Worm (Caenorhabditis elegans): Measurements from ENCODE around the gene gst-26.

Gene gst-26

DNA sequence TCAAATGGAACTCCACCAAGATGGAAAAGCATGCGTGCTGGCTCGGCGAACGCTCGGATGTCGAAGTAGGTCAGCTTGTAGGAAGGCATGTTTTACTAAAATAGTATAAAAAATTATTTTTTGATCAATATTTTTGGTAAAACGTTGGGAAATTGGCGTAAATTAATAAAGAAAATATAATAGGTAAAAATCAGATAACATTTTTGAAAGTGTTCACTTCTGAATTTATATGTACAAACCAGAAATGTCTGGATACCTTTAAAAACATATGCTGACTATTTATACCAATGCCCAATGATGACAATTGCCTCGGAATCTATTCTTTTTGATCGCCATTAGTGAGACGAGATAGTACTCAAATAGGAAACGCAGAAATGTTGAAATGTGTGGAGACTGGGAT, 20.9 kb upstream of the gst-26 start, which contains the start of gene gst-35:
gst-35 (minus strand) TSS at position 101 of the 400 bp plus-strand sequence.
- TF ChIP-seq sea-2 (GFP tag; IDR thresholded peaks at IDR 0.05) (no peak), nhr-90 (tag; optimal IDR thresholded peaks at IDR 0.05) (no peak), F37B4.10 (GFP tag; IDR thresholded peaks at IDR 0.05) (no peak), aptf-3 (GFP tag; IDR thresholded peaks at IDR 0.05) (no peak), T26A5.8 (tag; optimal IDR thresholded peaks at IDR 0.05) (no peak), ztf-18 (tag; optimal IDR thresholded peaks at IDR 0.05) (no peak), somi-1 (GFP tag; optimal IDR thresholded peaks at IDR 0.05) (no peak), egl-44 (GFP tag; IDR thresholded peaks at IDR 0.05) (no peak)

ce11 chrII:15183139-15183538, 18.8 kb upstream of the gst-26 start, which contains the start of gene gst-34:
Gene gst-34 (minus strand): TSS chrII:15183239.
- TF ChIP-seq lsl-1 (GFP tag; optimal IDR thresholded peaks at IDR 0.05) (no peak), Y53G8AR.9 (GFP tag; conservative IDR thresholded peaks at IDR 0.05) (no peak), nfyb-1 (GFP tag; IDR thresholded peaks at IDR 0.05) (no peak), mes-4 (tag; optimal IDR thresholded peaks at IDR 0.05) (no peak)

DNA sequence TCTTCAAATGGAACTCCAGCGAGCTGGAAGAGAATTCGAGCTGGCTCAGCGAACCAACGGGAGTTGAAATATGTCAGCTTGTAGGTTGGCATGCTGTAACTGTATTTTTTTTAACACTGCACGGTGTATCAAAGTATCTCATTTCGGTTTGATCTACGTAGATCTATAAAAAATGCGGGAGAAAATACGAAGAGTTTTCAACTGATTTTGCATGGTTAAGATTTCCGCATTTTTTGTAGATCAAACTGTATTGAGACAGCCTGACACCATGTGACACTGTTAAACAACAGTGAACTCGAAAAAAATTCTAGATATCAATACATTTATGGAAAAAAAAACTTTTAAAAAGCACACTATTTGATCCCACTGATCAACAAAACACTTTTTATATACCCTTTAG, 14.1 kb upstream of the gst-26 start, which contains the start of gene gst-32:
gst-32 (minus strand) TSS at position 101 of the 400 bp plus-strand sequence.
- TF ChIP-seq F23B12.7 (tag; optimal IDR thresholded peaks at IDR 0.05; ENCODE audit: insufficient read depth), result no peak
- no peak for TF ChIP-seq ekl-4 (GFP tag; IDR thresholded peaks at IDR 0.05)
- no peak for TF ChIP-seq ceh-40 (GFP tag; IDR thresholded peaks at IDR 0.05)
- TF ChIP-seq Y79H2A.3 (GFP tag; conservative IDR thresholded peaks at IDR 0.05), result no peak
- TF ChIP-seq ztf-26 (tag; optimal IDR thresholded peaks at IDR 0.05), result no peak
- TF ChIP-seq D2030.7 (GFP tag; IDR thresholded peaks at IDR 0.05), result 0 out of 2 replicates have a peak, but pooled peaks have one; percentile 23
- no peak for TF ChIP-seq ceh-79 (tag; optimal IDR thresholded peaks at IDR 0.05)

DNA sequence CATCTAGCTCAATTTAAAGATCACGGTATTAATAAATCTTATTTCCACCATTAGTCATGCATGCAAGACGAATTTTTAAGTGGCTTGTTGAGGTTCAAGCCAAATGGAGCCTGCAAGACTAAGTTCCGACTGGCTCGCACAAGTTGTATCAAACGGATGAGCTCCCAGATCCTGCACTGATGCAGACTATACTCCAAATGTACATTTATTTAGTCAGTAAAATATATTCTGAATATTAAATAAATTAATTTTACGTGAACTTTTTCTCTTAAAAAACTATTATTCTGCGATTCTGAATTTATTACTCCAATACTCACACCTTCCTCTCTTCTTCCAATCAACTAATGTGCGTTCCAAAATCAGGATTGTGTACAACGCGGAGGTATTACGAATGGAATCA, 11.3 kb upstream of the gst-26 start, which contains the start of gene Y53F4B.36:
Y53F4B.36 (plus strand) TSS at position 301 of the 400 bp plus-strand sequence.
- TF ChIP-seq sptf-2 (GFP tag; optimal IDR thresholded peaks at IDR 0.05), result no peak
- no peak for TF ChIP-seq nfyb-1 (GFP tag; IDR thresholded peaks at IDR 0.05)
- no peak for TF ChIP-seq rpc-1 (optimal IDR thresholded peaks at IDR 0.05)
- TF ChIP-seq rpc-1 (tag; optimal IDR thresholded peaks at IDR 0.05), result no peak
- no peak for TF ChIP-seq ccch-3 (GFP tag; optimal IDR thresholded peaks at IDR 0.05)
- TF ChIP-seq Y79H2A.3 (GFP tag; conservative IDR thresholded peaks at IDR 0.05), result no peak
- no peak for TF ChIP-seq B0336.3 (GFP tag; IDR thresholded peaks at IDR 0.05)
- no peak for TF ChIP-seq ztf-18 (tag; optimal IDR thresholded peaks at IDR 0.05)
- no peak for TF ChIP-seq ceh-91 (GFP tag; IDR thresholded peaks at IDR 0.05)
- no peak for TF ChIP-seq somi-1 (GFP tag; optimal IDR thresholded peaks at IDR 0.05)
- TF ChIP-seq F33H1.4 (GFP tag; IDR thresholded peaks at IDR 0.05), result no peak

DNA sequence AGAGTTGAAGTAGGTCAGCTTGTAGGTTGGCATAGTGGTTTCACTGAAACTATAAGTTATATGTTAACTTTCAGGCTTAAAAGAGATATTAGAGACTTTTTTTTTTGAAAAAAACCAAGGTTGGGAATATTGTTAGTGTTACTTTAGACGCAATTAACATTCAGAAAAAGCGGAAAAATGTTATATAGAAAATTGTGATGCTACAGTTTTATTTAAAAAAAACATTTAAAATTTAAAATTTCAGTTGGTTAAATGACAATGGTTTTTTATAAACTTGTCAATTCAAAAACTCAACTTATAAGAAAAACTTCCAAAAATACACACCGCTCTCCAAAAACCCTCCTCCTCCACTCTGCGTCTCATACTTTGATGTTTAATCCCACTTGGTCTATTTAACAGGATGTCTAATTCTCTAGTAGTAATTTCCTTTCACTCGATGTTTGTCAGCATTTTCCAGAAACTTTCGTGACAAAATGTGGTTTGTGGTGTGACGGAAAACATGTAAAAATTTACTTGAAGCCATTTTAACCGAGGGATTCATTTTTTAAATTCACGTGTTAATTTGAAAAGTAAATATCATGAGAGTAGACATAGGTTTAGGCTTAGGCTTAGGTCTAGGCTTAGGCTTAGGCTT, 10.7 kb upstream of the gst-26 start, which contains the start of gene gst-31:
gst-31 (minus strand) TSS at position 51 of the 634 bp plus-strand sequence.
- TF ChIP-seq ccch-3 (GFP tag; optimal IDR thresholded peaks at IDR 0.05) (no peak), tbp1 (GFP tag; optimal IDR thresholded peaks at IDR 0.05) (no peak), snpc-4 (GFP tag; optimal IDR thresholded peaks at IDR 0.05) (no peak), snpc-4 (tag; optimal IDR thresholded peaks at IDR 0.05) (no peak), nfya-1 (tag; optimal IDR thresholded peaks at IDR 0.05; ENCODE audit: borderline replicate concordance, insufficient read depth) (no peak), Y53G8AR.9 (GFP tag; conservative IDR thresholded peaks at IDR 0.05) (no peak), sdz-38 (tag; optimal IDR thresholded peaks at IDR 0.05) (no peak), F33H1.4 (GFP tag; IDR thresholded peaks at IDR 0.05) (no peak), aptf-3 (GFP tag; IDR thresholded peaks at IDR 0.05) (no peak), tlf-1 (GFP tag; optimal IDR thresholded peaks at IDR 0.05) (no peak), repo-1 (tag; optimal IDR thresholded peaks at IDR 0.05) (no peak), atf-7 (tag; optimal IDR thresholded peaks at IDR 0.05) (no peak)
